Worm (Caenorhabditis elegans) whole organism, L4/young adult: ENCODE results near the gene col-73.

Experiments used
- W03F9.2 ChIP-seq: fragments of 150-350 bp; optimal IDR thresholded peaks from 2 replicates; lab custom pipeline; 2014; ENCODE audit warnings: missing biosample characterization, missing genetic modification characterization
- dao-5 ChIP-seq: sonication (generic microtip); optimal IDR thresholded peaks from 2 replicates; lab custom pipeline; 2016; ENCODE audit warnings: missing genotype, missing genetic modification characterization, moderate library complexity, missing compliant biosample characterization
- him-1 ChIP-seq: sonication (generic microtip); optimal IDR thresholded peaks from 2 replicates; lab custom pipeline; 2016; ENCODE audit warnings: missing genotype, missing genetic modification reagents, missing genetic modification characterization, missing compliant biosample characterization

- TF ChIP-seq him-1 = no peak
- TF ChIP-seq dao-5 = no peak
- TF ChIP-seq W03F9.2 (tag; lab: Kevin White, UChicago) = no peak
Observed at ce11 chrII:4879629-4880028, 6.7 kb upstream of the col-73 start, which contains the start of gene gst-6.
